Worm (Caenorhabditis elegans) whole organism, L4 larva: ENCODE results near the gene gst-38.

Experiments
- F10B5.3 ChIP-seq: sonication (generic microtip); optimal IDR thresholded peaks from 2 replicates; lab custom pipeline; 2016; ENCODE audit warnings: mild to moderate bottlenecking, missing genetic modification characterization, missing compliant biosample characterization
- R02D3.7 ChIP-seq: fragments of 150-350 bp; sonication (generic microtip); optimal IDR thresholded peaks from 3 replicates; lab custom pipeline; 2014; ENCODE audit warnings: missing biosample characterization, missing genetic modification characterization
- T20F7.1 ChIP-seq: fragments of 200-800 bp; sonication (Bioruptor generic); optimal IDR thresholded peaks from 2 replicates; lab custom pipeline; 2018; ENCODE audit warnings: mild to moderate bottlenecking, missing genetic modification characterization, missing compliant biosample characterization
- Y105C5A.15 ChIP-seq: fragments of 200-800 bp; sonication (Bioruptor generic); IDR thresholded peaks from 2 replicates; pipeline ENCODE4 v1.3.6; 2022; ENCODE audit warnings: missing genetic modification characterization, missing compliant biosample characterization
- ZK546.5 ChIP-seq, 2 experiments: sonication (generic microtip); optimal IDR thresholded peaks; 2 replicates each; lab custom pipeline; 2017; ENCODE audit warnings: missing biosample characterization in 2 of 2, missing genetic modification characterization in 2 of 2
- aha-1 ChIP-seq: fragments of 150-350 bp; peaks from one replicate; lab custom pipeline; 2014; ENCODE audit warnings: missing biosample characterization, missing genetic modification characterization
- aly-2 ChIP-seq: sonication (generic microtip); optimal IDR thresholded peaks from 2 replicates; lab custom pipeline; 2018; ENCODE audit warnings: missing biosample characterization, missing genetic modification characterization
- ama-1 ChIP-seq: fragments of 150-350 bp; optimal IDR thresholded peaks from 2 replicates; lab custom pipeline; 2014; ENCODE audit warnings: inconsistent platforms, mixed read lengths
- ceh-32 ChIP-seq: sonication (generic microtip); optimal IDR thresholded peaks from 2 replicates; lab custom pipeline; 2016; ENCODE audit warnings: mild to moderate bottlenecking, missing genetic modification characterization, missing compliant biosample characterization; ENCODE audit not compliant: poor library complexity
- ceh-44 ChIP-seq: fragments of 200-800 bp; sonication (Bioruptor generic); IDR thresholded peaks from 2 replicates; pipeline ENCODE4 v1.3.6; 2022; ENCODE audit warnings: missing genetic modification reagents, missing genetic modification characterization, missing compliant biosample characterization
- ceh-82 ChIP-seq: sonication (generic microtip); optimal IDR thresholded peaks from 2 replicates; lab custom pipeline; 2017; ENCODE audit warnings: missing biosample characterization, missing genetic modification characterization
- cey-2 ChIP-seq: sonication (generic microtip); optimal IDR thresholded peaks from 3 replicates; lab custom pipeline; 2017; ENCODE audit warnings: missing genetic modification characterization, mild to moderate bottlenecking, missing compliant biosample characterization, antibody characterized with exemption, borderline replicate concordance; ENCODE audit not compliant: insufficient read depth
- daf-12 ChIP-seq: fragments of 150-350 bp; optimal IDR thresholded peaks from 2 replicates; lab custom pipeline; 2014; ENCODE audit warnings: missing biosample characterization, missing genetic modification reagents, missing genetic modification characterization
- daf-19 ChIP-seq: fragments of 200-800 bp; sonication (Bioruptor generic); conservative IDR thresholded peaks from 2 replicates; pipeline ENCODE4 v1.3.6; 2022; ENCODE audit warnings: missing genetic modification characterization, missing compliant biosample characterization
- dmd-9 ChIP-seq: fragments of 200-800 bp; sonication (Bioruptor generic); IDR thresholded peaks from 2 replicates; pipeline ENCODE4 v1.3.6; 2022; ENCODE audit warnings: missing genetic modification reagents, missing genetic modification characterization, missing compliant biosample characterization
- duxl-1 ChIP-seq: sonication (generic microtip); optimal IDR thresholded peaks from 2 replicates; lab custom pipeline; 2016; ENCODE audit warnings: mild to moderate bottlenecking, missing genetic modification characterization, moderate library complexity, missing compliant biosample characterization; ENCODE audit not compliant: poor library complexity
- dve-1 ChIP-seq: sonication (generic microtip); optimal IDR thresholded peaks from 2 replicates; lab custom pipeline; 2017; ENCODE audit warnings: antibody characterized with exemption, mild to moderate bottlenecking, missing genetic modification characterization, missing compliant biosample characterization; ENCODE audit not compliant: insufficient read depth
- egl-43 ChIP-seq: fragments of 200-800 bp; sonication (Bioruptor generic); IDR thresholded peaks from 2 replicates; pipeline ENCODE4 v1.3.6; 2022; ENCODE audit warnings: missing genetic modification reagents, missing genetic modification characterization, missing compliant biosample characterization
- fkh-10 ChIP-seq: fragments of 150-350 bp; optimal IDR thresholded peaks from 2 replicates; lab custom pipeline; 2014; ENCODE audit warnings: missing biosample characterization, missing genetic modification reagents, missing genetic modification characterization
- gei-8 ChIP-seq: fragments of 200-800 bp; sonication (Bioruptor generic); optimal IDR thresholded peaks from 2 replicates; lab custom pipeline; 2018; ENCODE audit warnings: mild to moderate bottlenecking, missing genetic modification characterization, missing compliant biosample characterization
- hlh-11 ChIP-seq: fragments of 200-800 bp; sonication (Bioruptor generic); optimal IDR thresholded peaks from 2 replicates; lab custom pipeline; 2018; ENCODE audit warnings: mild to moderate bottlenecking, missing genetic modification characterization, missing compliant biosample characterization
- hlh-30 ChIP-seq: sonication (generic microtip); optimal IDR thresholded peaks from 2 replicates; lab custom pipeline; 2017; ENCODE audit warnings: antibody characterized with exemption, mild to moderate bottlenecking, missing genetic modification characterization, missing compliant biosample characterization; ENCODE audit not compliant: insufficient read depth
- jun-1 ChIP-seq: fragments of 150-350 bp; optimal IDR thresholded peaks from 2 replicates; lab custom pipeline; 2014; ENCODE audit warnings: missing biosample characterization, missing genetic modification reagents, missing genetic modification characterization
- lin-1 ChIP-seq: fragments of 200-800 bp; sonication (Bioruptor generic); IDR thresholded peaks from 2 replicates; pipeline ENCODE4 v1.3.6; 2022; ENCODE audit warnings: missing genetic modification reagents, missing genetic modification characterization, missing compliant biosample characterization
- lin-13 ChIP-seq: fragments of 150-350 bp; optimal IDR thresholded peaks from 2 replicates; lab custom pipeline; 2014; ENCODE audit warnings: missing biosample characterization, missing genetic modification reagents, missing genetic modification characterization
- lin-15B ChIP-seq: fragments of 150-350 bp; sonication (generic microtip); optimal IDR thresholded peaks from 3 replicates; lab custom pipeline; 2014; ENCODE audit warnings: missing biosample characterization, missing genetic modification characterization
- lin-29 ChIP-seq: fragments of 200-800 bp; sonication (Bioruptor generic); IDR thresholded peaks from 2 replicates; pipeline ENCODE4 v1.3.6; 2022; ENCODE audit warnings: missing genetic modification reagents, missing genetic modification characterization, missing compliant biosample characterization
- lin-38 ChIP-seq: fragments of 200-800 bp; sonication (Bioruptor generic); IDR thresholded peaks from 2 replicates; pipeline ENCODE4 v1.3.6; 2022; ENCODE audit warnings: missing genetic modification reagents, missing genetic modification characterization, missing compliant biosample characterization
- lir-3 ChIP-seq: sonication (generic microtip); optimal IDR thresholded peaks from 2 replicates; lab custom pipeline; 2016; ENCODE audit warnings: mild to moderate bottlenecking, missing genetic modification characterization, missing compliant biosample characterization
- lsy-2 ChIP-seq, 2 experiments: fragments of 150-350 bp in 1 of 2; sonication (generic microtip) in 1 of 2; optimal IDR thresholded peaks; 2 replicates each; lab custom pipeline; 2014 to 2017; ENCODE audit warnings: missing biosample characterization in 2 of 2, missing genetic modification characterization in 2 of 2
- mdl-1 ChIP-seq, 2 experiments: fragments of 150-350 bp in 1 of 2; sonication (generic microtip) in 1 of 2; optimal IDR thresholded peaks; 2 replicates each; lab custom pipeline; 2014 to 2017; ENCODE audit warnings: missing biosample characterization in 2 of 2, missing genetic modification characterization in 2 of 2
- mep-1 ChIP-seq: fragments of 150-350 bp; sonication (generic microtip); optimal IDR thresholded peaks from 3 replicates; lab custom pipeline; 2014; ENCODE audit warnings: missing biosample characterization, missing genetic modification characterization
- mes-2 ChIP-seq: sonication (generic microtip); optimal IDR thresholded peaks from 2 replicates; lab custom pipeline; 2016; ENCODE audit warnings: missing genotype, mild to moderate bottlenecking, missing genetic modification characterization, missing compliant biosample characterization; ENCODE audit not compliant: poor library complexity, severe bottlenecking
- mxl-2 ChIP-seq: fragments of 200-800 bp; sonication (Bioruptor generic); conservative IDR thresholded peaks from 2 replicates; pipeline ENCODE4 v1.3.6; 2022; ENCODE audit warnings: missing genetic modification reagents, missing genetic modification characterization, missing compliant biosample characterization
- mxl-3 ChIP-seq: fragments of 200-800 bp; sonication (Bioruptor generic); optimal IDR thresholded peaks from 2 replicates; lab custom pipeline; 2018; ENCODE audit warnings: mild to moderate bottlenecking, missing genetic modification characterization, missing compliant biosample characterization
- nhr-111 ChIP-seq: fragments of 200-800 bp; sonication (Bioruptor generic); optimal IDR thresholded peaks from 2 replicates; lab custom pipeline; 2018; ENCODE audit warnings: mild to moderate bottlenecking, missing genetic modification characterization, missing compliant biosample characterization
- nhr-237 ChIP-seq: sonication (generic microtip); optimal IDR thresholded peaks from 2 replicates; lab custom pipeline; 2017; ENCODE audit warnings: missing biosample characterization, missing genetic modification characterization
- nhr-28 ChIP-seq: fragments of 150-350 bp; optimal IDR thresholded peaks from 2 replicates; lab custom pipeline; 2014; ENCODE audit warnings: missing biosample characterization, missing genetic modification characterization
- nhr-41 ChIP-seq: fragments of 200-800 bp; sonication (Bioruptor generic); IDR thresholded peaks from 2 replicates; pipeline ENCODE4 v1.3.6; 2022; ENCODE audit warnings: missing genetic modification reagents, missing genetic modification characterization, missing compliant biosample characterization
- nhr-42 ChIP-seq: fragments of 200-800 bp; sonication (Bioruptor generic); IDR thresholded peaks from 2 replicates; pipeline ENCODE4 v1.3.6; 2022; ENCODE audit warnings: missing genetic modification characterization, missing compliant biosample characterization
- nhr-6 ChIP-seq: fragments of 150-350 bp; optimal IDR thresholded peaks from 2 replicates; lab custom pipeline; 2014; ENCODE audit warnings: missing biosample characterization, missing genetic modification characterization
- php-3 ChIP-seq: fragments of 200-800 bp; sonication (Bioruptor generic); IDR thresholded peaks from 2 replicates; pipeline ENCODE4 v1.3.6; 2022; ENCODE audit warnings: missing genetic modification reagents, missing genetic modification characterization, missing compliant biosample characterization
- pqm-1 ChIP-seq: sonication (generic microtip); optimal IDR thresholded peaks from 2 replicates; lab custom pipeline; 2017; ENCODE audit warnings: missing biosample characterization, missing genetic modification characterization
- rbr-2 ChIP-seq: sonication (generic microtip); optimal IDR thresholded peaks from 2 replicates; lab custom pipeline; 2016; ENCODE audit warnings: missing genotype, missing genetic modification characterization, missing compliant biosample characterization
- sdz-12 ChIP-seq: fragments of 200-800 bp; sonication (Bioruptor generic); optimal IDR thresholded peaks from 2 replicates; lab custom pipeline; 2018; ENCODE audit warnings: mild to moderate bottlenecking, missing genetic modification characterization, missing compliant biosample characterization
- skn-1 ChIP-seq: fragments of 150-350 bp; optimal IDR thresholded peaks from 2 replicates; lab custom pipeline; 2014; ENCODE audit warnings: missing biosample characterization, missing genetic modification characterization
- spr-3 ChIP-seq: fragments of 200-800 bp; sonication (Bioruptor generic); optimal IDR thresholded peaks from 2 replicates; lab custom pipeline; 2018; ENCODE audit warnings: mild to moderate bottlenecking, missing genetic modification characterization, missing compliant biosample characterization
- tra-1 ChIP-seq: fragments of 200-800 bp; sonication (Bioruptor generic); IDR thresholded peaks from 2 replicates; pipeline ENCODE4 v1.3.6; 2022; ENCODE audit warnings: missing genetic modification reagents, missing genetic modification characterization, missing compliant biosample characterization
- vab-7 ChIP-seq: fragments of 200-800 bp; sonication (Bioruptor generic); IDR thresholded peaks from 2 replicates; pipeline ENCODE4 v1.3.6; 2022; ENCODE audit warnings: missing genetic modification reagents, missing genetic modification characterization, missing compliant biosample characterization
- zag-1 ChIP-seq: fragments of 150-350 bp; optimal IDR thresholded peaks from 2 replicates; lab custom pipeline; 2014; ENCODE audit warnings: missing biosample characterization, missing genetic modification characterization
- zfp-3 ChIP-seq: fragments of 200-800 bp; sonication (Bioruptor generic); conservative IDR thresholded peaks from 2 replicates; pipeline ENCODE4 v1.3.6; 2022; ENCODE audit warnings: missing genetic modification reagents, missing genetic modification characterization, missing compliant biosample characterization
- ztf-7 ChIP-seq: fragments of 150-350 bp; optimal IDR thresholded peaks from 2 replicates; lab custom pipeline; 2014; ENCODE audit warnings: missing biosample characterization, missing genetic modification characterization

gst-38 gene

ce11 chrV:15915919-15916318 lies at the start of gene gst-38:
gst-38 (minus strand) TSS chrV:15916070.
- TF ChIP-seq fkh-10 (GFP tag; lab: Kevin White, UChicago) = no peak
- TF ChIP-seq nhr-42 = no peak
- TF ChIP-seq lin-15B = no peak
- TF ChIP-seq hlh-11 (tag; lab: Kevin White, UChicago) = peak; percentile 32
- TF ChIP-seq duxl-1 (tag; lab: Kevin White, UChicago) = no peak
- no peak for TF ChIP-seq spr-3 (GFP tag; lab: Kevin White, UChicago)
- TF ChIP-seq nhr-111 = no peak
- TF ChIP-seq rbr-2 = no peak
- no peak for TF ChIP-seq vab-7 (GFP tag; lab: Robert Waterston, UW)
- no peak for TF ChIP-seq ama-1
- TF ChIP-seq mdl-1 (tag; optimal IDR thresholded peaks at IDR 0.05; lab: Kevin White, UChicago) = no peak
- no peak for TF ChIP-seq F10B5.3 (tag; lab: Kevin White, UChicago)
- TF ChIP-seq T20F7.1 = no peak
- peak; percentile 72 for TF ChIP-seq pqm-1
- no peak for TF ChIP-seq daf-12
- no peak for TF ChIP-seq Y105C5A.15 (GFP tag; lab: Robert Waterston, UW)
- TF ChIP-seq ZK546.5 (tag; optimal IDR thresholded peaks at IDR 0.05; lab: Kevin White, UChicago) = no peak
- TF ChIP-seq lsy-2 (tag; optimal IDR thresholded peaks at IDR 0.05; lab: Kevin White, UChicago) = no peak
- TF ChIP-seq jun-1 = no peak
- no peak for TF ChIP-seq ceh-44 (GFP tag; lab: Robert Waterston, UW)
- TF ChIP-seq mxl-2 = no peak
- TF ChIP-seq lin-29 = no peak
- TF ChIP-seq zag-1 (tag; lab: Kevin White, UChicago) = no peak
- TF ChIP-seq lin-1 = 0 out of 2 replicates have a peak, but pooled peaks have one; percentile 18
- no peak for TF ChIP-seq skn-1 (tag; lab: Kevin White, UChicago)
- peak; percentile 51 for TF ChIP-seq mxl-3 (GFP tag; lab: Kevin White, UChicago)
- TF ChIP-seq hlh-30 (tag; lab: Kevin White, UChicago) = no peak
- TF ChIP-seq ceh-32 (tag; lab: Kevin White, UChicago) = no peak
- no peak for TF ChIP-seq gei-8 (GFP tag; lab: Kevin White, UChicago)
- no peak for TF ChIP-seq tra-1
- TF ChIP-seq ztf-7 (tag; lab: Kevin White, UChicago) = no peak
- TF ChIP-seq aly-2 (tag; lab: Kevin White, UChicago) = no peak
- no peak for TF ChIP-seq nhr-41 (GFP tag; lab: Robert Waterston, UW)
- no peak for TF ChIP-seq mep-1
- TF ChIP-seq nhr-237 = no peak
- TF ChIP-seq ceh-82 (tag; lab: Kevin White, UChicago) = no peak
- TF ChIP-seq R02D3.7 (tag; lab: Kevin White, UChicago) = no peak
- no peak for TF ChIP-seq lin-13 (GFP tag; lab: Kevin White, UChicago)
- TF ChIP-seq egl-43 (GFP tag; lab: Robert Waterston, UW) = no peak
- TF ChIP-seq php-3 (GFP tag; lab: Robert Waterston, UW) = no peak
- no peak for TF ChIP-seq aha-1
- peak; percentile 71 for TF ChIP-seq nhr-28 (tag; lab: Kevin White, UChicago)
- TF ChIP-seq dve-1 (tag; lab: Kevin White, UChicago) = no peak
- TF ChIP-seq lir-3 (tag; lab: Kevin White, UChicago) = no peak
- TF ChIP-seq mes-2 (tag; lab: Kevin White, UChicago) = no peak
- TF ChIP-seq zfp-3 (GFP tag; lab: Robert Waterston, UW) = no peak
- TF ChIP-seq dmd-9 (GFP tag; lab: Robert Waterston, UW) = no peak
- no peak for TF ChIP-seq nhr-6
- no peak for TF ChIP-seq daf-19
- TF ChIP-seq cey-2 (tag; lab: Kevin White, UChicago) = no peak
- TF ChIP-seq lin-38 (GFP tag; lab: Robert Waterston, UW) = no peak
- no peak for TF ChIP-seq sdz-12 (GFP tag; lab: Kevin White, UChicago)
